Fruit fly (Drosophila melanogaster): ENCODE results near the gene CG6230.

The CG6230 gene

DNA sequence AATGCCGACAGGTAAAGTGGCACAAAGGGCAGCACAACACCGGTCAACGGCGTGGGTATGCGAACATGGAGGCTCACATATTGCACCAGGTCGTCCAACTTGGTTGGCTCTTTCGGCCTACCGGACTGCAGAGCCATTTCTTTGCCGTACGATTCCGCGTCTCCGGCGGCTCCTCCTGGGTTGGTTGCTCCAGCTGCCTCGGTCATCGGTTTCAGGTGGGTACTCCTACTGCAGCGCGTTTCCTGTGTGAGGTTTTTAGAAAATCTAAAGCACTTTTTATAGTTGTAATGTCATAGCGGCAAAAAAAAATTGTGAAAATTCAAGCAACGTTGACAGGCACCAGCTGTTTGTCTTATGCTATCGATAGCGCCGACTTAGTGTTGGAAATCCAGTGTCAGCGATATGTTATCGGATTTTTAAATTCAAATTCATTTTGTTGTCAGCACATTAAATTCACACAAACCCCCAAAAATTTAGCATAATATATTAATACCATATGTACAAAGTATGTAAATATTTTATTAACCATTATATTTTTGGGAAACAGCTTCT is at the start of gene CG6230:
TSS of gene CG6230 (minus strand) at position 354 of the 552 bp plus-strand sequence.
- TF ChIP-seq EcR (GFP tag; optimal IDR thresholded peaks at IDR 0.05): no peak
- no peak for TF ChIP-seq CG8159 (tag; optimal IDR thresholded peaks at IDR 0.05)
- TF ChIP-seq Pif1A (GFP tag; optimal IDR thresholded peaks at IDR 0.05): no peak
- no peak for TF ChIP-seq CG34367 (tag; optimal IDR thresholded peaks at IDR 0.05)
- TF ChIP-seq CG9948 (tag; optimal IDR thresholded peaks at IDR 0.05): no peak
- TF ChIP-seq gl (tag; optimal IDR thresholded peaks at IDR 0.05): no peak
- no peak for TF ChIP-seq CG17806 (tag; optimal IDR thresholded peaks at IDR 0.05)
- TF ChIP-seq rn (GFP tag; IDR thresholded peaks at IDR 0.05): no peak
- no peak for TF ChIP-seq fd96Ca (GFP tag; IDR thresholded peaks at IDR 0.05)
- no peak for TF ChIP-seq Snoo (tag; optimal IDR thresholded peaks at IDR 0.05)
- TF ChIP-seq CG32121 (GFP tag; IDR thresholded peaks at IDR 0.05): no peak
- no peak for TF ChIP-seq CG12605 (GFP tag; IDR thresholded peaks at IDR 0.05)
- no peak for TF ChIP-seq CG4496 (GFP tag; IDR thresholded peaks at IDR 0.05)
- TF ChIP-seq Ets98B (GFP tag; IDR thresholded peaks at IDR 0.05): no peak
- no peak for TF ChIP-seq CG8301 (tag; optimal IDR thresholded peaks at IDR 0.05)
- no peak for TF ChIP-seq CG10348 (GFP tag; IDR thresholded peaks at IDR 0.05)
- no peak for TF ChIP-seq CG15710 (tag; optimal IDR thresholded peaks at IDR 0.05)
- no peak for TF ChIP-seq D1 (tag; optimal IDR thresholded peaks at IDR 0.05)

DNA sequence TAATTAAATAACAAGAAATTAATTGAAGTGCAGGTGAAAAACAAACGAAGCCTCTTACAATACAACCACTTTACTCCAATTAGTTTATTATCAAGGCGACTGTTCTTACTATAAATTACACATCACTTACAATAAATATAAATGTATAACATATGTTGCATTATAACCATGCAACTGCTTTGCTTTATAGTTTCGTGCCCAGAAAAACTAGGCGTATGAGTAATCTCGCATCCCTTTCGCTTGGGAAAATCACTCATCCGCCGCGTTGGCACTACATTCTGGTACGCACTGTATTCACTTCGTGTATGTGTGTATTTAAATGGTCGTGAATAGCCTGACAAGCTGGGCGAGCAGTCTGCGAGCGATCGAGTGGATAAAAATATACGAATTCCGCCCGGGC is 49.8 kb upstream of the CG6230 start:
- TF ChIP-seq CG8301 (tag; optimal IDR thresholded peaks at IDR 0.05) (no peak), Ets98B (GFP tag; IDR thresholded peaks at IDR 0.05) (0 out of 2 replicates have a peak, but pooled peaks have one; percentile 9), gl (tag; optimal IDR thresholded peaks at IDR 0.05) (no peak)

dm6 chr2L:11168684-11169549 is 48.8 kb upstream of the CG6230 start:
- TF ChIP-seq CG12605 (GFP tag; IDR thresholded peaks at IDR 0.05): peak; percentile 6; the same call in 1 of the 2 replicates
- no peak for TF ChIP-seq Snoo (tag; optimal IDR thresholded peaks at IDR 0.05)
- TF ChIP-seq D1 (tag; optimal IDR thresholded peaks at IDR 0.05): no peak
- TF ChIP-seq CG17806 (tag; optimal IDR thresholded peaks at IDR 0.05): no peak
- no peak for TF ChIP-seq CG8159 (tag; optimal IDR thresholded peaks at IDR 0.05)
- TF ChIP-seq EcR (GFP tag; optimal IDR thresholded peaks at IDR 0.05): peak; percentile 44
- TF ChIP-seq Ets98B (GFP tag; IDR thresholded peaks at IDR 0.05): no peak

dm6 chr2L:11167997-11168396 is 47.9 kb upstream of the CG6230 start:
- TF ChIP-seq rn (GFP tag; IDR thresholded peaks at IDR 0.05): no peak
- TF ChIP-seq gl (tag; optimal IDR thresholded peaks at IDR 0.05): no peak
- no peak for TF ChIP-seq EcR (GFP tag; optimal IDR thresholded peaks at IDR 0.05)
- no peak for TF ChIP-seq CG32121 (GFP tag; IDR thresholded peaks at IDR 0.05)
- no peak for TF ChIP-seq Ets98B (GFP tag; IDR thresholded peaks at IDR 0.05)
- TF ChIP-seq Snoo (tag; optimal IDR thresholded peaks at IDR 0.05): no peak
- no peak for TF ChIP-seq CG13204 (GFP tag; optimal IDR thresholded peaks at IDR 0.05)
- TF ChIP-seq CG8159 (tag; optimal IDR thresholded peaks at IDR 0.05): no peak
- 0 out of 3 replicates have a peak, but pooled peaks have one; percentile 29 for TF ChIP-seq fd96Ca (GFP tag; IDR thresholded peaks at IDR 0.05)
- TF ChIP-seq D1 (tag; optimal IDR thresholded peaks at IDR 0.05): no peak
- TF ChIP-seq CG14655 (GFP tag; optimal IDR thresholded peaks at IDR 0.05): no peak
- TF ChIP-seq CG4496 (GFP tag; IDR thresholded peaks at IDR 0.05): 0 out of 3 replicates have a peak, but pooled peaks have one; percentile 38
- no peak for TF ChIP-seq CG17806 (tag; optimal IDR thresholded peaks at IDR 0.05)
- TF ChIP-seq Pif1B (GFP tag; optimal IDR thresholded peaks at IDR 0.05): no peak
- TF ChIP-seq CG8301 (tag; optimal IDR thresholded peaks at IDR 0.05): no peak
- no peak for TF ChIP-seq CG34367 (tag; optimal IDR thresholded peaks at IDR 0.05)
- peak; percentile 79 for TF ChIP-seq CG12605 (GFP tag; IDR thresholded peaks at IDR 0.05)
- TF ChIP-seq Pif1A (GFP tag; optimal IDR thresholded peaks at IDR 0.05): no peak
- no peak for TF ChIP-seq CG15710 (tag; optimal IDR thresholded peaks at IDR 0.05)
- no peak for TF ChIP-seq CG10348 (GFP tag; IDR thresholded peaks at IDR 0.05)
- TF ChIP-seq CG9948 (tag; optimal IDR thresholded peaks at IDR 0.05): no peak

DNA sequence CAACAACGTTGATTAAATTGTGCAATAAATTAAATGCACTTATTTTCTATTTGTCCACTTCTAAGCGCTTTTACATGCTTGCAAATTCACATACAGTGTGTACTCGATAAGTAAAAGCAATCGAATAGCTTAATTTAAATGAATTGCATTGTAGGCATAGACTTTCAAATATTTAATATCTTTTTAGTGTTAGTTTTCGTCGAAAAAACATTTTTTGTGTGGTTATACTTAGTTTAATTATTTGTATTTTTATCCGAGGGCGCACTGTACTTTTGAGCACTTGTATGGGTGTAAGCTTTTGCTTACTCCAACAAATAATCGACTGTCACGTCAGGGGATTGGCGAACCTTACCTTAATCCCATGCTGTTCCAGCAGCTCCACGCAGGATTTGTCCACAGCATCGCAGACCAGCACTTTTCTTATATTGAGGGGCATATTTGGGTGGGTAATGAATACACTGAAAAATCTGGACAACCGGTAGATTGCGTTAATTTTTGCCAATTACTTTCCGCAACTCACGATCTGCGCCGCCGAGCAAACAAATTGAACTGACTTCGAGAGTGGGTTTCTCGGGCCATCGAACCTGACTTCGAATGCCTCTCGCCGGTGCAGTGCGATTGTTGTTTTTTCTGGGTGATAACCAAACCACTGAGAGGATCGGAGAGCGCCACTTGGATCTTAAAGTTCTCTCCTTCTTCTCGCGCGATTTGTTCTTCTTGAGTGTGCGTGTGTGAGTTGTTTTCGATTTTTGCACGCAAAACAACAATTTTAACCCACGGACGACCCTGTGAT is 35.2 kb upstream of the CG6230 start, which contains the start of gene CG6287:
TSS of gene CG6287 (minus strand) at position 556 of the 793 bp plus-strand sequence.
- TF ChIP-seq rn (GFP tag; IDR thresholded peaks at IDR 0.05) (peak; percentile 94), CG8159 (tag; optimal IDR thresholded peaks at IDR 0.05) (peak; percentile 92), CG17806 (tag; optimal IDR thresholded peaks at IDR 0.05) (peak; percentile 93), CG4496 (GFP tag; IDR thresholded peaks at IDR 0.05) (peak; percentile 98), Pif1B (GFP tag; optimal IDR thresholded peaks at IDR 0.05) (peak; percentile 86), CG9948 (tag; optimal IDR thresholded peaks at IDR 0.05) (peak; percentile 92), CG13204 (GFP tag; optimal IDR thresholded peaks at IDR 0.05) (no peak), D1 (tag; optimal IDR thresholded peaks at IDR 0.05) (peak; percentile 57), CG14655 (GFP tag; optimal IDR thresholded peaks at IDR 0.05) (peak; percentile 94), CG32121 (GFP tag; IDR thresholded peaks at IDR 0.05) (peak; percentile 97), Ets98B (GFP tag; IDR thresholded peaks at IDR 0.05) (peak; percentile 97), gl (tag; optimal IDR thresholded peaks at IDR 0.05) (peak; percentile 71), CG34367 (tag; optimal IDR thresholded peaks at IDR 0.05) (peak; percentile 85), CG15710 (tag; optimal IDR thresholded peaks at IDR 0.05) (peak; percentile 90), fd96Ca (GFP tag; IDR thresholded peaks at IDR 0.05) (peak; percentile 81), EcR (GFP tag; optimal IDR thresholded peaks at IDR 0.05) (peak; percentile 99), CG12605 (GFP tag; IDR thresholded peaks at IDR 0.05) (peak; percentile 87), CG10348 (GFP tag; IDR thresholded peaks at IDR 0.05) (peak; percentile 87), CG8301 (tag; optimal IDR thresholded peaks at IDR 0.05) (peak; percentile 95), Snoo (tag; optimal IDR thresholded peaks at IDR 0.05) (peak; percentile 93), Pif1A (GFP tag; optimal IDR thresholded peaks at IDR 0.05) (peak; percentile 94)

Measured in whole organism, pupa.